Fruit fly (Drosophila melanogaster) whole organism, embryonic: ENCODE measurements around the gene mRpL35.

Source experiments
- Antp ChIP-seq: fragments of 200-800 bp; sonication (Bioruptor generic); optimal IDR thresholded peaks from 3 replicates; lab custom pipeline; 2016; ENCODE audit warnings: missing biosample characterization, missing genetic modification characterization
- Atf-2 ChIP-seq: fragments of 200-800 bp; sonication (Bioruptor generic); optimal IDR thresholded peaks from 2 replicates; lab custom pipeline; 2016; ENCODE audit warnings: missing biosample characterization, missing genetic modification characterization
- CG10267 ChIP-seq: fragments of 200-800 bp; sonication (Bioruptor generic); optimal IDR thresholded peaks from 2 replicates; lab custom pipeline; 2018; ENCODE audit warnings: missing biosample characterization, mild to moderate bottlenecking, missing genetic modification characterization, moderate library complexity
- CG10654 ChIP-seq: fragments of 200-800 bp; sonication (Bioruptor generic); optimal IDR thresholded peaks from 2 replicates; lab custom pipeline; 2016; ENCODE audit warnings: missing biosample characterization, missing genetic modification characterization
- CG11504 ChIP-seq: fragments of 200-800 bp; sonication (Bioruptor generic); optimal IDR thresholded peaks from 3 replicates; lab custom pipeline; 2019; ENCODE audit warnings: missing biosample characterization, mild to moderate bottlenecking, missing genetic modification characterization, moderate library complexity
- CG12299 ChIP-seq: fragments of 200-800 bp; sonication (Bioruptor generic); optimal IDR thresholded peaks from 2 replicates; lab custom pipeline; 2018; ENCODE audit warnings: missing biosample characterization, mild to moderate bottlenecking, missing genetic modification characterization
- CG12391 ChIP-seq: fragments of 200-800 bp; sonication (Bioruptor generic); optimal IDR thresholded peaks from 3 replicates; lab custom pipeline; 2018; ENCODE audit warnings: missing biosample characterization, mild to moderate bottlenecking, missing genetic modification characterization, moderate library complexity
- CG15601 ChIP-seq: fragments of 200-800 bp; sonication (Bioruptor generic); optimal IDR thresholded peaks from 3 replicates; lab custom pipeline; 2019; ENCODE audit warnings: missing biosample characterization, mild to moderate bottlenecking, missing genetic modification characterization, moderate library complexity
- CG1603 ChIP-seq: fragments of 200-800 bp; sonication (Bioruptor generic); optimal IDR thresholded peaks from 2 replicates; lab custom pipeline; 2019; ENCODE audit warnings: missing biosample characterization, mild to moderate bottlenecking, missing genetic modification characterization, moderate library complexity
- CG17612 ChIP-seq: fragments of 200-800 bp; sonication (Bioruptor generic); IDR thresholded peaks from 2 replicates; pipeline ENCODE4 v1.3.6; 2022; ENCODE audit warnings: missing biosample characterization, missing genetic modification characterization
- CG17802 ChIP-seq: fragments of 200-800 bp; sonication (Bioruptor generic); optimal IDR thresholded peaks from 2 replicates; lab custom pipeline; 2018; ENCODE audit warnings: missing biosample characterization, mild to moderate bottlenecking, missing genetic modification characterization, moderate library complexity
- CG18619 ChIP-seq: fragments of 200-800 bp; sonication (Bioruptor generic); optimal IDR thresholded peaks from 3 replicates; lab custom pipeline; 2017; ENCODE audit warnings: missing biosample characterization, mild to moderate bottlenecking, missing genetic modification characterization
- CG30403 ChIP-seq: fragments of 200-800 bp; sonication (Bioruptor generic); optimal IDR thresholded peaks from 3 replicates; lab custom pipeline; 2016; ENCODE audit warnings: missing biosample characterization, missing genetic modification characterization
- CG3281 ChIP-seq: fragments of 200-800 bp; sonication (Bioruptor generic); optimal IDR thresholded peaks from 3 replicates; lab custom pipeline; 2017; ENCODE audit warnings: missing biosample characterization, mild to moderate bottlenecking, missing genetic modification characterization
- CG43689 ChIP-seq: fragments of 200-800 bp; sonication (Bioruptor generic); IDR thresholded peaks from 2 replicates; pipeline ENCODE4 v1.3.6; 2022; ENCODE audit warnings: missing biosample characterization, missing genetic modification characterization
- CG4617 ChIP-seq: fragments of 200-800 bp; sonication (Bioruptor generic); optimal IDR thresholded peaks from 3 replicates; lab custom pipeline; 2016; ENCODE audit warnings: missing biosample characterization, missing genetic modification characterization, borderline replicate concordance
- CG5953 ChIP-seq: fragments of 200-800 bp; sonication (Bioruptor generic); IDR thresholded peaks from 2 replicates; pipeline ENCODE4 v1.3.6; 2022; ENCODE audit warnings: missing biosample characterization, missing genetic modification characterization
- CG6254 ChIP-seq: fragments of 200-800 bp; sonication (Bioruptor generic); optimal IDR thresholded peaks from 3 replicates; lab custom pipeline; 2017; ENCODE audit warnings: mild to moderate bottlenecking, missing biosample characterization, missing genetic modification reagents, missing genetic modification characterization
- CG6689 ChIP-seq: fragments of 200-800 bp; sonication (Bioruptor generic); IDR thresholded peaks from 2 replicates; pipeline ENCODE4 v1.3.6; 2022; ENCODE audit warnings: missing biosample characterization, missing genetic modification characterization
- CG7963 ChIP-seq: fragments of 200-800 bp; sonication (Bioruptor generic); IDR thresholded peaks from 3 replicates; pipeline ENCODE4 v1.3.6; 2022; ENCODE audit warnings: missing biosample characterization, missing genetic modification characterization; ENCODE audit not compliant: partially characterized antibody
- CG7987 ChIP-seq: fragments of 200-800 bp; sonication (Bioruptor generic); optimal IDR thresholded peaks from 2 replicates; lab custom pipeline; 2018; ENCODE audit warnings: missing biosample characterization, mild to moderate bottlenecking, missing genetic modification characterization, moderate library complexity
- CG8290 ChIP-seq, 3 experiments: fragments of 200-800 bp; sonication (Bioruptor generic); optimal IDR thresholded peaks; 2 replicates each; lab custom pipeline; 2016 to 2019; ENCODE audit warnings: missing biosample characterization in 3 of 3, missing genetic modification characterization in 3 of 3, mild to moderate bottlenecking in 2 of 3, moderate library complexity in 1 of 3
- CG8765 ChIP-seq: fragments of 200-800 bp; sonication (Bioruptor generic); IDR thresholded peaks from 2 replicates; pipeline ENCODE4 v1.3.6; 2022; ENCODE audit warnings: missing biosample characterization, missing genetic modification characterization
- CG9437 ChIP-seq: fragments of 200-800 bp; sonication (Bioruptor generic); optimal IDR thresholded peaks from 2 replicates; lab custom pipeline; 2018; ENCODE audit warnings: missing biosample characterization, mild to moderate bottlenecking, missing genetic modification characterization
- Camta ChIP-seq: fragments of 200-800 bp; sonication (Bioruptor generic); optimal IDR thresholded peaks from 2 replicates; lab custom pipeline; 2016; ENCODE audit warnings: missing biosample characterization, missing genetic modification characterization
- Chrac-16 ChIP-seq: fragments of 200-800 bp; sonication (Bioruptor generic); optimal IDR thresholded peaks from 3 replicates; lab custom pipeline; 2016; ENCODE audit warnings: missing biosample characterization, missing genetic modification characterization
- D ChIP-seq, 2 experiments: fragments of 200-800 bp in 1 of 2; fragments of >200 bp in 1 of 2; sonication (Bioruptor generic) in 1 of 2; optimal IDR thresholded peaks; 2 replicates in 1 of 2; 3 replicates in 1 of 2; lab custom pipeline; 2017; ENCODE audit warnings: mild to moderate bottlenecking in 1 of 2, missing biosample characterization in 1 of 2, missing genetic modification characterization in 1 of 2, missing genetic modification reagents in 1 of 2
- Ets65A ChIP-seq: fragments of 200-800 bp; sonication (Bioruptor generic); peaks from one replicate; lab custom pipeline; 2016; ENCODE audit warnings: missing biosample characterization, missing genetic modification characterization
- Fer1 ChIP-seq: fragments of 200-800 bp; sonication (Bioruptor generic); optimal IDR thresholded peaks from 2 replicates; lab custom pipeline; 2017; ENCODE audit warnings: missing biosample characterization, mild to moderate bottlenecking, missing genetic modification characterization
- HmgZ ChIP-seq: fragments of 200-800 bp; sonication (Bioruptor generic); optimal IDR thresholded peaks from 2 replicates; lab custom pipeline; 2018; ENCODE audit warnings: missing biosample characterization, mild to moderate bottlenecking, missing genetic modification characterization
- Kr ChIP-seq: fragments of 200-800 bp; sonication (Bioruptor generic); optimal IDR thresholded peaks from 2 replicates; lab custom pipeline; 2017; ENCODE audit warnings: missing biosample characterization, mild to moderate bottlenecking, missing genetic modification characterization
- MBD-R2 ChIP-seq: fragments of 200-800 bp; sonication (Bioruptor generic); IDR thresholded peaks from 2 replicates; pipeline ENCODE4 v1.3.6; 2022; ENCODE audit warnings: missing biosample characterization, missing genetic modification characterization
- Max ChIP-seq: fragments of 200-800 bp; sonication (Bioruptor generic); optimal IDR thresholded peaks from 2 replicates; lab custom pipeline; 2016; ENCODE audit warnings: missing biosample characterization, mild to moderate bottlenecking, missing genetic modification characterization
- NC2β ChIP-seq: fragments of 200-800 bp; sonication (Bioruptor generic); optimal IDR thresholded peaks from 2 replicates; lab custom pipeline; 2016; ENCODE audit warnings: missing biosample characterization, missing genetic modification characterization
- Nf-YB ChIP-seq: fragments of 200-800 bp; sonication (Bioruptor generic); optimal IDR thresholded peaks from 3 replicates; lab custom pipeline; 2019; ENCODE audit warnings: missing biosample characterization, mild to moderate bottlenecking, missing genetic modification characterization, moderate library complexity
- TFAM ChIP-seq: fragments of 200-800 bp; sonication (Bioruptor generic); optimal IDR thresholded peaks from 2 replicates; lab custom pipeline; 2017; ENCODE audit warnings: missing biosample characterization, missing genetic modification characterization, inconsistent platforms
- Usf ChIP-seq: fragments of 200-800 bp; sonication (Bioruptor generic); optimal IDR thresholded peaks from 2 replicates; lab custom pipeline; 2017; ENCODE audit warnings: missing genotype, missing biosample characterization, missing genetic modification characterization
- Xbp1 ChIP-seq: fragments of 200-800 bp; sonication (Bioruptor generic); optimal IDR thresholded peaks from 3 replicates; lab custom pipeline; 2016; ENCODE audit warnings: missing biosample characterization, mild to moderate bottlenecking, missing genetic modification characterization
- cad ChIP-seq: fragments of >200 bp; optimal IDR thresholded peaks from 2 replicates; lab custom pipeline; 2017; ENCODE audit warnings: missing biosample characterization, missing genetic modification characterization
- cato ChIP-seq: fragments of 200-800 bp; sonication (Bioruptor generic); optimal IDR thresholded peaks from 2 replicates; lab custom pipeline; 2016; ENCODE audit warnings: missing biosample characterization, missing genetic modification characterization, borderline replicate concordance
- crc ChIP-seq: fragments of 200-800 bp; sonication (Bioruptor generic); optimal IDR thresholded peaks from 2 replicates; lab custom pipeline; 2016; ENCODE audit warnings: missing biosample characterization, missing genetic modification characterization
- dmrt11E ChIP-seq: fragments of 200-800 bp; sonication (Bioruptor generic); optimal IDR thresholded peaks from 3 replicates; lab custom pipeline; 2018; ENCODE audit warnings: missing biosample characterization, mild to moderate bottlenecking, missing genetic modification characterization, moderate library complexity
- gce ChIP-seq: fragments of 200-800 bp; sonication (Bioruptor generic); IDR thresholded peaks from 3 replicates; pipeline ENCODE4 v1.3.6; 2022; ENCODE audit warnings: missing biosample characterization, missing genetic modification characterization
- gfzf ChIP-seq: fragments of 200-800 bp; sonication (Bioruptor generic); optimal IDR thresholded peaks from 2 replicates; lab custom pipeline; 2016; ENCODE audit warnings: missing biosample characterization, mild to moderate bottlenecking, missing genetic modification characterization, moderate library complexity
- grn ChIP-seq: fragments of 200-800 bp; sonication (Bioruptor generic); optimal IDR thresholded peaks from 3 replicates; lab custom pipeline; 2017; ENCODE audit warnings: missing biosample characterization, missing genetic modification characterization
- lilli ChIP-seq: fragments of 200-800 bp; sonication (Bioruptor generic); optimal IDR thresholded peaks from 3 replicates; lab custom pipeline; 2016; ENCODE audit warnings: missing biosample characterization, missing genetic modification characterization
- mld ChIP-seq: fragments of 200-800 bp; sonication (Bioruptor generic); IDR thresholded peaks from 3 replicates; pipeline ENCODE4 v1.3.6; 2022; ENCODE audit warnings: missing biosample characterization, missing genetic modification characterization; ENCODE audit not compliant: partially characterized antibody
- pzg ChIP-seq: fragments of 200-800 bp; sonication (Bioruptor generic); optimal IDR thresholded peaks from 3 replicates; lab custom pipeline; 2018; ENCODE audit warnings: missing biosample characterization, mild to moderate bottlenecking, missing genetic modification characterization, moderate library complexity
- run ChIP-seq: fragments of 200-800 bp; sonication (Bioruptor generic); optimal IDR thresholded peaks from 3 replicates; lab custom pipeline; 2018; ENCODE audit warnings: missing biosample characterization, mild to moderate bottlenecking, missing genetic modification characterization
- zfh2 ChIP-seq: fragments of 200-800 bp; sonication (Bioruptor generic); optimal IDR thresholded peaks from 2 replicates; lab custom pipeline; 2016; ENCODE audit warnings: missing biosample characterization, missing genetic modification characterization

Gene mRpL35

dm6 chr3R:22025320-22025719, 2.0 kb downstream of the mRpL35 start, which contains the start of gene CG6028 (continued):
- TF ChIP-seq CG4617 (GFP tag; lab: Kevin White, UChicago) (no peak), Nf-YB (GFP tag; lab: Kevin White, UChicago) (no peak), CG12391 (tag; lab: Kevin White, UChicago) (no peak), CG12299 (no peak), CG9437 (peak; percentile 94), zfh2 (GFP tag; lab: Kevin White, UChicago) (peak; percentile 28), lilli (peak; percentile 53), HmgZ (peak; percentile 5), cato (GFP tag; lab: Kevin White, UChicago) (no peak), CG17802 (tag; lab: Kevin White, UChicago) (no peak), CG43689 (GFP tag; lab: Robert Waterston, UW) (no peak), CG6689 (no peak), CG1603 (tag; lab: Kevin White, UChicago) (peak; percentile 43), MBD-R2 (GFP tag; lab: Robert Waterston, UW) (peak; percentile 78), CG3281 (GFP tag; lab: Kevin White, UChicago) (no peak), CG17612 (GFP tag; lab: Robert Waterston, UW) (no peak), cad (no peak), pzg (GFP tag; lab: Kevin White, UChicago) (peak; percentile 32), Camta (GFP tag; lab: Kevin White, UChicago) (no peak), Ets65A (GFP tag; lab: Kevin White, UChicago) (peak; percentile 51), CG30403 (GFP tag; lab: Kevin White, UChicago) (peak; percentile 17), Xbp1 (GFP tag; lab: Kevin White, UChicago) (peak; percentile 23), mld (GFP tag; lab: Robert Waterston, UW) (no peak), dmrt11E (tag; lab: Kevin White, UChicago) (no peak), gfzf (GFP tag; lab: Kevin White, UChicago) (no peak), CG18619 (GFP tag; lab: Kevin White, UChicago) (no peak), Antp (GFP tag; lab: Kevin White, UChicago) (peak; percentile 33), CG6254 (GFP tag; lab: Kevin White, UChicago) (no peak), CG8290 (GFP tag; optimal IDR thresholded peaks at IDR 0.05; lab: Kevin White, UChicago) (no peak), CG8290 (tag; optimal IDR thresholded peaks at IDR 0.05; lab: Kevin White, UChicago) (peak in 1 of 2 experiments; percentile 70), grn (peak; percentile 60), Kr (GFP tag; lab: Kevin White, UChicago) (no peak), gce (no peak), NC2β (GFP tag; lab: Kevin White, UChicago) (no peak), CG7987 (GFP tag; lab: Kevin White, UChicago) (no peak), Atf-2 (GFP tag; lab: Kevin White, UChicago) (no peak), CG8765 (GFP tag; lab: Robert Waterston, UW) (no peak), CG11504 (tag; lab: Kevin White, UChicago) (no peak), CG5953 (GFP tag; lab: Robert Waterston, UW) (no peak), CG10267 (peak; percentile 85), Usf (no peak), crc (GFP tag; lab: Kevin White, UChicago) (no peak), CG10654 (GFP tag; lab: Kevin White, UChicago) (no peak), D (optimal IDR thresholded peaks at IDR 0.05; lab: Kevin White, UChicago) (no peak), D (GFP tag; optimal IDR thresholded peaks at IDR 0.05; lab: Kevin White, UChicago) (no peak), TFAM (GFP tag; lab: Kevin White, UChicago) (no peak), CG15601 (tag; lab: Kevin White, UChicago) (no peak), Fer1 (GFP tag; lab: Kevin White, UChicago) (no peak), Max (GFP tag; lab: Kevin White, UChicago) (no peak), Chrac-16 (GFP tag; lab: Kevin White, UChicago) (no peak), run (no peak), CG7963 (GFP tag; lab: Robert Waterston, UW) (no peak)
